Worm (Caenorhabditis elegans): ENCODE results near the gene B0454.6.

DNA sequence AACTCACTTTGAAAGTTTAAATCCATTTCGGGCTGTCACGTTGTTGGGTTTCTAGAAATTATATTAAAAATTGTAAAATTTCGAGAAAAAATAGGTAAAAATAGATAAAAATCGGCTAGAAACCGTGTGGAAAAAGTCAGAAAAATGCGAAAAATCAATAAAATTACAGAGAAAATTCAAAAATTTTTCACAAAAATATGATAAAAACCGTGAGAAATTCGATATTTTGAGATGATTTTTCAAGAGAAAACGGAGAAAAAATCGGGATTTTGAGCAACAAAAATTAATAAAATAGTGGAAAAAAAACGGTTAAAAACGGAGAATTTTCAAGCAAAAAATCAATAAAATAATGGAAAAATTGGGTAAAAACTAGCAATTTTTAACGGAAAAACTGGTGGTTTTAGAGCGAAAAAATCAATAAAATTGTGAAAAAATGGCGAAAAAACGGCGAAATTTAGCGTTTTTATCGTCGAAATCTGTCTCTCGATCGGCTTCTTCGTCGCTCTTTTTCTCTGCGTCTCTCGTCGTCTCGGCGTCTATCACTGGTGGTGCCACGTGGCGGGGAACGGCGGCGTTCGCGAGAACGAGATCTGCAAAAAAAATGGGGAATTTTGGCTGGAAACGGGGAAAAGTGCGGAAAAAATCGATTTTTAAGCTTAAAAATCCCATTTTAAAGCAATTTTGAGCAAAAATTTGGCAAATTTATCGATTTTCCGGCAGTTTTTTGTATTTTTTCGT, 38.6 kb downstream of the B0454.6 start, which contains the start of gene Y25C1A.7:
- TF ChIP-seq nhr-21 (tag; optimal IDR thresholded peaks at IDR 0.05): no peak
- TF ChIP-seq snpc-4 (tag; optimal IDR thresholded peaks at IDR 0.05): no peak
